Fruit fly (Drosophila melanogaster): Measurements from ENCODE around the gene CG34331.

- TF ChIP-seq insv (optimal IDR thresholded peaks at IDR 0.05) (no peak), psq (optimal IDR thresholded peaks at IDR 0.05) (no peak), ttk (optimal IDR thresholded peaks at IDR 0.05) (no peak), Myc (optimal IDR thresholded peaks at IDR 0.05) (no peak), h (optimal IDR thresholded peaks at IDR 0.05) (no peak)
Observed at dm6 chrX:20165773-20166412, 43.6 kb downstream of the CG34331 start, which contains the start of gene Phf7.
